Worm (Caenorhabditis elegans) whole organism, L2 larva: ENCODE results near the gene acr-10.

Source experiments
- C34F6.9 ChIP-seq: fragments of 150-350 bp; optimal IDR thresholded peaks from 2 replicates; lab custom pipeline; 2014; ENCODE audit warnings: missing biosample characterization, missing genetic modification characterization
- F13H6.1 ChIP-seq: sonication (generic microtip); optimal IDR thresholded peaks from 2 replicates; lab custom pipeline; 2016; ENCODE audit warnings: missing genetic modification characterization, missing compliant biosample characterization
- R02D3.7 ChIP-seq: fragments of 150-350 bp; optimal IDR thresholded peaks from 2 replicates; lab custom pipeline; 2014; ENCODE audit warnings: missing biosample characterization, missing genetic modification characterization
- Y55F3AM.14 ChIP-seq: fragments of 200-800 bp; sonication (Bioruptor generic); optimal IDR thresholded peaks from 2 replicates; lab custom pipeline; 2018; ENCODE audit warnings: mild to moderate bottlenecking, missing genetic modification characterization, missing compliant biosample characterization
- ZK546.5 ChIP-seq: sonication (generic microtip); optimal IDR thresholded peaks from 2 replicates; lab custom pipeline; 2017; ENCODE audit warnings: missing biosample characterization, missing genetic modification characterization
- alr-1 ChIP-seq: fragments of 150-350 bp; optimal IDR thresholded peaks from 2 replicates; lab custom pipeline; 2014; ENCODE audit warnings: missing biosample characterization, missing genetic modification characterization
- aly-2 ChIP-seq: fragments of 150-350 bp; optimal IDR thresholded peaks from 2 replicates; lab custom pipeline; 2014; ENCODE audit warnings: missing biosample characterization, missing genetic modification characterization
- ama-1 ChIP-seq: fragments of 150-350 bp; optimal IDR thresholded peaks from 2 replicates; lab custom pipeline; 2018; ENCODE audit warnings: inconsistent platforms
- blmp-1 ChIP-seq: sonication (generic microtip); optimal IDR thresholded peaks from 2 replicates; lab custom pipeline; 2017; ENCODE audit warnings: missing genetic modification characterization, mild to moderate bottlenecking, missing compliant biosample characterization, antibody characterized with exemption, moderate library complexity; ENCODE audit not compliant: insufficient read depth
- ceh-16 ChIP-seq: fragments of 150-350 bp; optimal IDR thresholded peaks from 2 replicates; lab custom pipeline; 2014; ENCODE audit warnings: missing biosample characterization, missing genetic modification characterization
- ceh-82 ChIP-seq: fragments of 150-350 bp; optimal IDR thresholded peaks from 2 replicates; lab custom pipeline; 2014; ENCODE audit warnings: missing biosample characterization, missing genetic modification characterization
- crh-2 ChIP-seq: sonication (generic microtip); optimal IDR thresholded peaks from 2 replicates; lab custom pipeline; 2017; ENCODE audit warnings: missing biosample characterization, missing genetic modification characterization
- dmd-4 ChIP-seq: sonication (generic microtip); optimal IDR thresholded peaks from 2 replicates; lab custom pipeline; 2017; ENCODE audit warnings: missing biosample characterization, missing genetic modification characterization
- egl-27 ChIP-seq: sonication (generic microtip); optimal IDR thresholded peaks from 3 replicates; lab custom pipeline; 2017; ENCODE audit warnings: missing biosample characterization, missing genetic modification reagents, missing genetic modification characterization
- elt-1 ChIP-seq: fragments of 150-350 bp; optimal IDR thresholded peaks from 2 replicates; lab custom pipeline; 2014; ENCODE audit warnings: missing biosample characterization, missing genetic modification characterization
- elt-3 ChIP-seq: sonication (generic microtip); optimal IDR thresholded peaks from 2 replicates; lab custom pipeline; 2017; ENCODE audit warnings: missing biosample characterization, missing genetic modification characterization
- fos-1 ChIP-seq: fragments of 150-350 bp; optimal IDR thresholded peaks from 2 replicates; lab custom pipeline; 2014; ENCODE audit warnings: missing biosample characterization, missing genetic modification characterization
- gmeb-1 ChIP-seq: fragments of 150-350 bp; optimal IDR thresholded peaks from 2 replicates; lab custom pipeline; 2014; ENCODE audit warnings: missing biosample characterization, missing genetic modification characterization
- lin-11 ChIP-seq: fragments of 150-350 bp; sonication (generic microtip); optimal IDR thresholded peaks from 2 replicates; lab custom pipeline; 2014; ENCODE audit warnings: missing biosample characterization, missing genetic modification characterization, inconsistent platforms, mixed read lengths
- lin-13 ChIP-seq: fragments of 150-350 bp; optimal IDR thresholded peaks from 2 replicates; lab custom pipeline; 2014; ENCODE audit warnings: missing biosample characterization, missing genetic modification reagents, missing genetic modification characterization
- lin-39 ChIP-seq: fragments of 150-350 bp; optimal IDR thresholded peaks from 2 replicates; lab custom pipeline; 2014; ENCODE audit warnings: missing biosample characterization, missing genetic modification reagents, missing genetic modification characterization
- lsy-2 ChIP-seq, 2 experiments: fragments of 150-350 bp in 1 of 2; sonication (generic microtip) in 1 of 2; optimal IDR thresholded peaks; 2 replicates each; lab custom pipeline; 2014 to 2017; ENCODE audit warnings: missing biosample characterization in 2 of 2, missing genetic modification characterization in 2 of 2
- mab-5 ChIP-seq: fragments of 150-350 bp; optimal IDR thresholded peaks from 2 replicates; lab custom pipeline; 2014; ENCODE audit warnings: missing biosample characterization, missing genetic modification characterization
- mbf-1 ChIP-seq: sonication (generic microtip); optimal IDR thresholded peaks from 2 replicates; lab custom pipeline; 2017; ENCODE audit warnings: missing biosample characterization, missing genetic modification characterization
- mdl-1 ChIP-seq, 2 experiments: fragments of 150-350 bp in 1 of 2; sonication (generic microtip) in 1 of 2; optimal IDR thresholded peaks; 2 replicates each; lab custom pipeline; 2017; ENCODE audit warnings: missing biosample characterization in 2 of 2, missing genetic modification characterization in 2 of 2
- nhr-10 ChIP-seq: sonication (generic microtip); optimal IDR thresholded peaks from 2 replicates; lab custom pipeline; 2017; ENCODE audit warnings: missing biosample characterization, missing genetic modification characterization
- nhr-11 ChIP-seq: fragments of 150-350 bp; optimal IDR thresholded peaks from 2 replicates; lab custom pipeline; 2014; ENCODE audit warnings: missing biosample characterization, missing genetic modification characterization
- nhr-12 ChIP-seq: fragments of 150-350 bp; optimal IDR thresholded peaks from 2 replicates; lab custom pipeline; 2014; ENCODE audit warnings: missing biosample characterization, missing genetic modification characterization
- nhr-129 ChIP-seq: fragments of 150-350 bp; optimal IDR thresholded peaks from 2 replicates; lab custom pipeline; 2014; ENCODE audit warnings: missing biosample characterization, missing genetic modification characterization
- nhr-21 ChIP-seq: fragments of 150-350 bp; optimal IDR thresholded peaks from 2 replicates; lab custom pipeline; 2014; ENCODE audit warnings: missing biosample characterization, missing genetic modification characterization
- nhr-23 ChIP-seq: fragments of 150-350 bp; optimal IDR thresholded peaks from 2 replicates; lab custom pipeline; 2014; ENCODE audit warnings: missing biosample characterization, missing genetic modification reagents, missing genetic modification characterization
- nhr-237 ChIP-seq: fragments of 150-350 bp; optimal IDR thresholded peaks from 2 replicates; lab custom pipeline; 2014; ENCODE audit warnings: missing biosample characterization, missing genetic modification characterization
- nhr-25 ChIP-seq: fragments of 150-350 bp; sonication (generic microtip); optimal IDR thresholded peaks from 3 replicates; lab custom pipeline; 2014; ENCODE audit warnings: missing biosample characterization, missing genetic modification characterization
- nhr-6 ChIP-seq: fragments of 150-350 bp; optimal IDR thresholded peaks from 2 replicates; lab custom pipeline; 2014; ENCODE audit warnings: missing biosample characterization, missing genetic modification characterization
- nhr-77 ChIP-seq: fragments of 150-350 bp; optimal IDR thresholded peaks from 2 replicates; lab custom pipeline; 2014; ENCODE audit warnings: missing biosample characterization, missing genetic modification characterization
- peb-1 ChIP-seq: fragments of 150-350 bp; optimal IDR thresholded peaks from 2 replicates; lab custom pipeline; 2014; ENCODE audit warnings: missing biosample characterization, missing genetic modification characterization
- sem-4 ChIP-seq: fragments of 150-350 bp; optimal IDR thresholded peaks from 2 replicates; lab custom pipeline; 2014; ENCODE audit warnings: missing biosample characterization, missing genetic modification reagents, missing genetic modification characterization
- skn-1 ChIP-seq: sonication (generic microtip); optimal IDR thresholded peaks from 2 replicates; lab custom pipeline; 2017; ENCODE audit warnings: missing biosample characterization, missing genetic modification characterization
- sma-3 ChIP-seq: sonication (generic microtip); optimal IDR thresholded peaks from 2 replicates; lab custom pipeline; 2016; ENCODE audit warnings: missing genetic modification reagents, missing genetic modification characterization, missing compliant biosample characterization
- sma-9 ChIP-seq, 2 experiments: fragments of 150-350 bp in 1 of 2; sonication (generic microtip) in 1 of 2; optimal IDR thresholded peaks; 2 replicates each; lab custom pipeline; 2014 to 2016; ENCODE audit warnings: missing genetic modification characterization in 2 of 2, mild to moderate bottlenecking in 1 of 2, missing biosample characterization in 1 of 2, missing compliant biosample characterization in 1 of 2, missing genetic modification reagents in 1 of 2, moderate library complexity in 1 of 2
- snpc-4 ChIP-seq: fragments of 150-350 bp; optimal IDR thresholded peaks from 2 replicates; lab custom pipeline; 2014; ENCODE audit warnings: missing biosample characterization, missing genetic modification characterization
- unc-39 ChIP-seq: fragments of 150-350 bp; optimal IDR thresholded peaks from 2 replicates; lab custom pipeline; 2014; ENCODE audit warnings: missing biosample characterization, missing genetic modification characterization
- unc-55 ChIP-seq: fragments of 150-350 bp; sonication (generic microtip); optimal IDR thresholded peaks from 3 replicates; lab custom pipeline; 2014; ENCODE audit warnings: missing biosample characterization, missing genetic modification reagents, missing genetic modification characterization
- unc-62 ChIP-seq: fragments of 150-350 bp; optimal IDR thresholded peaks from 2 replicates; lab custom pipeline; 2014; ENCODE audit warnings: missing biosample characterization, missing genetic modification reagents, missing genetic modification characterization
- zag-1 ChIP-seq: fragments of 150-350 bp; optimal IDR thresholded peaks from 2 replicates; lab custom pipeline; 2014; ENCODE audit warnings: missing biosample characterization, missing genetic modification characterization
- ztf-1 ChIP-seq: fragments of 200-800 bp; sonication (Bioruptor generic); conservative IDR thresholded peaks from 2 replicates; pipeline ENCODE4 v1.3.6; 2022; ENCODE audit warnings: missing genetic modification characterization, missing compliant biosample characterization
- ztf-11 ChIP-seq: sonication (generic microtip); optimal IDR thresholded peaks from 2 replicates; lab custom pipeline; 2017; ENCODE audit warnings: missing biosample characterization, missing genetic modification characterization
- ztf-4 ChIP-seq: fragments of 150-350 bp; optimal IDR thresholded peaks from 2 replicates; lab custom pipeline; 2014; ENCODE audit warnings: missing biosample characterization, missing genetic modification characterization

The acr-10 gene

ce11 chrX:4018566-4019182 lies 3.4 kb upstream of the acr-10 start:
- TF ChIP-seq mbf-1 (no peak), ztf-1 (GFP tag; lab: Robert Waterston, UW) (no peak), ceh-16 (tag; lab: Kevin White, UChicago) (no peak), lin-11 (tag; lab: Kevin White, UChicago) (no peak), aly-2 (tag; lab: Kevin White, UChicago) (no peak), nhr-10 (tag; lab: Kevin White, UChicago) (no peak), nhr-237 (tag; lab: Kevin White, UChicago) (no peak), elt-3 (tag; lab: Kevin White, UChicago) (no peak), elt-1 (tag; lab: Kevin White, UChicago) (no peak), ama-1 (lab: Kevin White, UChicago) (no peak), ztf-4 (no peak), gmeb-1 (tag; lab: Kevin White, UChicago) (no peak), C34F6.9 (no peak), ceh-82 (tag; lab: Kevin White, UChicago) (no peak), mab-5 (tag; lab: Kevin White, UChicago) (no peak), nhr-25 (tag; lab: Kevin White, UChicago) (peak; percentile 19), ztf-11 (tag; lab: Kevin White, UChicago) (no peak), sma-9 (GFP tag; optimal IDR thresholded peaks at IDR 0.05; lab: Kevin White, UChicago) (peak; percentile 45), sma-9 (tag; optimal IDR thresholded peaks at IDR 0.05; lab: Kevin White, UChicago) (no peak), nhr-129 (tag; lab: Kevin White, UChicago) (peak; percentile 41), snpc-4 (tag; lab: Kevin White, UChicago) (no peak), blmp-1 (no peak), sma-3 (peak; percentile 12), zag-1 (tag; lab: Kevin White, UChicago) (no peak), crh-2 (tag; lab: Kevin White, UChicago) (peak; percentile 43), nhr-6 (tag; lab: Kevin White, UChicago) (no peak), nhr-11 (tag; lab: Kevin White, UChicago) (no peak), alr-1 (no peak), Y55F3AM.14 (GFP tag; lab: Kevin White, UChicago) (no peak), peb-1 (tag; lab: Kevin White, UChicago) (no peak), fos-1 (tag; lab: Kevin White, UChicago) (peak; percentile 53), nhr-23 (tag; lab: Kevin White, UChicago) (no peak), sem-4 (tag; lab: Kevin White, UChicago) (no peak), lin-39 (tag; lab: Kevin White, UChicago) (no peak), nhr-77 (tag; lab: Kevin White, UChicago) (no peak), skn-1 (tag; lab: Kevin White, UChicago) (peak; percentile 5), dmd-4 (tag; lab: Kevin White, UChicago) (no peak), unc-55 (GFP tag; lab: Kevin White, UChicago) (no peak), unc-62 (no peak), nhr-12 (tag; lab: Kevin White, UChicago) (no peak), mdl-1 (tag; optimal IDR thresholded peaks at IDR 0.05; lab: Kevin White, UChicago) (peak in 1 of 2 experiments; percentile 1), F13H6.1 (tag; lab: Kevin White, UChicago) (peak; percentile 51), egl-27 (tag; lab: Kevin White, UChicago) (no peak), R02D3.7 (no peak), unc-39 (tag; lab: Kevin White, UChicago) (no peak), nhr-21 (tag; lab: Kevin White, UChicago) (no peak), lin-13 (GFP tag; lab: Kevin White, UChicago) (no peak), ZK546.5 (tag; lab: Kevin White, UChicago) (no peak), lsy-2 (tag; optimal IDR thresholded peaks at IDR 0.05; lab: Kevin White, UChicago) (peak in 1 of 2 experiments; percentile 21)
